Fruit fly (Drosophila melanogaster) whole organism, pupa: Measurements from ENCODE around the gene Gr10b.

Source experiments
- CG10348 ChIP-seq: fragments of 200-800 bp; sonication (Bioruptor generic); IDR thresholded peaks from 2 replicates; pipeline ENCODE4 v1.3.6; 2022; ENCODE audit warnings: missing biosample characterization, missing genetic modification characterization
- CG32121 ChIP-seq: fragments of 200-800 bp; sonication (Bioruptor generic); IDR thresholded peaks from 2 replicates; pipeline ENCODE4 v1.3.6; 2022; ENCODE audit warnings: missing biosample characterization, missing genetic modification characterization
- CG34367 ChIP-seq: fragments of 200-800 bp; sonication (Bioruptor generic); optimal IDR thresholded peaks from 2 replicates; lab custom pipeline; 2018; ENCODE audit warnings: missing biosample characterization, mild to moderate bottlenecking, missing genetic modification characterization
- CG4496 ChIP-seq: fragments of 200-800 bp; sonication (Bioruptor generic); IDR thresholded peaks from 3 replicates; pipeline ENCODE4 v1.3.6; 2022; ENCODE audit warnings: missing biosample characterization, missing genetic modification characterization
- CG8301 ChIP-seq: fragments of 200-800 bp; sonication (Bioruptor generic); optimal IDR thresholded peaks from 2 replicates; lab custom pipeline; 2018; ENCODE audit warnings: missing biosample characterization, mild to moderate bottlenecking, missing genetic modification characterization
- EcR ChIP-seq: fragments of 200-800 bp; sonication (Bioruptor generic); optimal IDR thresholded peaks from 3 replicates; lab custom pipeline; 2019; ENCODE audit warnings: missing biosample characterization, missing genetic modification characterization, mild to moderate bottlenecking, moderate library complexity, missing genetic modification reagents
- Ets98B ChIP-seq: fragments of 200-800 bp; sonication (Bioruptor generic); IDR thresholded peaks from 2 replicates; pipeline ENCODE4 v1.3.6; 2022; ENCODE audit warnings: missing biosample characterization, missing genetic modification characterization
- Pif1B ChIP-seq: fragments of 200-800 bp; sonication (Bioruptor generic); optimal IDR thresholded peaks from 3 replicates; lab custom pipeline; 2016; ENCODE audit warnings: missing biosample characterization, missing genetic modification characterization
- gl ChIP-seq: fragments of 200-800 bp; sonication (Bioruptor generic); optimal IDR thresholded peaks from 2 replicates; lab custom pipeline; 2018; ENCODE audit warnings: missing biosample characterization, mild to moderate bottlenecking, missing genetic modification characterization
- rn ChIP-seq: fragments of 200-800 bp; sonication (Bioruptor generic); IDR thresholded peaks from 2 replicates; pipeline ENCODE4 v1.3.6; 2022; ENCODE audit warnings: missing biosample characterization, missing genetic modification characterization

- TF ChIP-seq Pif1B (no peak), CG10348 (GFP tag; lab: Robert Waterston, UW) (no peak), CG8301 (tag; lab: Kevin White, UChicago) (no peak), Ets98B (GFP tag; lab: Robert Waterston, UW) (no peak), CG32121 (GFP tag; lab: Robert Waterston, UW) (no peak), CG4496 (no peak), EcR (no peak), rn (no peak), gl (no peak), CG34367 (no peak)
Measured at dm6 chrX:11422532-11422931, 9.5 kb upstream of the Gr10b start, which contains the start of gene Gs2.
